Worm (Caenorhabditis elegans): ENCODE results near the gene F14H8.4.

ce11 chrV:15052368-15052767 lies 28.7 kb downstream of the F14H8.4 start, which contains the start of the genes fbxa-82 and C25D7.5:
- TF ChIP-seq snpc-4 (tag; optimal IDR thresholded peaks at IDR 0.05) (no peak), ztf-11 (tag; optimal IDR thresholded peaks at IDR 0.05) (no peak), lin-39 (tag; optimal IDR thresholded peaks at IDR 0.05) (no peak), hmg-11 (tag; optimal IDR thresholded peaks at IDR 0.05) (no peak), zag-1 (tag; optimal IDR thresholded peaks at IDR 0.05) (no peak), tbx-2 (tag; optimal IDR thresholded peaks at IDR 0.05) (no peak), nhr-77 (tag; optimal IDR thresholded peaks at IDR 0.05) (no peak)

Measured in whole organism, L3 larva.